Fruit fly (Drosophila melanogaster) whole organism, pupa: Measurements from ENCODE around the gene CG44837.

Experiments
- CG12605 ChIP-seq: fragments of 200-800 bp; sonication (Bioruptor generic); IDR thresholded peaks from 2 replicates; pipeline ENCODE4 v1.3.6; 2022; ENCODE audit warnings: missing biosample characterization, missing genetic modification characterization
- CG13204 ChIP-seq: fragments of 200-800 bp; sonication (Bioruptor generic); optimal IDR thresholded peaks from 2 replicates; lab custom pipeline; 2018; ENCODE audit warnings: missing biosample characterization, mild to moderate bottlenecking, missing genetic modification characterization, moderate library complexity
- CG8301 ChIP-seq: fragments of 200-800 bp; sonication (Bioruptor generic); optimal IDR thresholded peaks from 2 replicates; lab custom pipeline; 2018; ENCODE audit warnings: missing biosample characterization, mild to moderate bottlenecking, missing genetic modification characterization
- EcR ChIP-seq: fragments of 200-800 bp; sonication (Bioruptor generic); optimal IDR thresholded peaks from 3 replicates; lab custom pipeline; 2019; ENCODE audit warnings: missing biosample characterization, missing genetic modification characterization, mild to moderate bottlenecking, moderate library complexity, missing genetic modification reagents

- TF ChIP-seq CG8301 (no peak), CG12605 (GFP tag; lab: Robert Waterston, UW) (no peak), CG13204 (no peak), EcR (GFP tag; lab: Kevin White, UChicago) (no peak)
These were observed 62.6 kb downstream of the CG44837 start for dm6 chr3L:11876036-11876435.
